Worm (Caenorhabditis elegans) whole organism, L4 larva: ENCODE data around the gene C04A11.2.
A peak's percentile ranks its signal among the peaks of the same experiment; 100 is the strongest.

Source experiments
- D1046.2 ChIP-seq: fragments of 200-800 bp; sonication (Bioruptor generic); IDR thresholded peaks from 2 replicates; pipeline ENCODE4 v1.3.6; 2022; ENCODE audit warnings: missing genetic modification characterization, missing compliant biosample characterization
- F10B5.3 ChIP-seq: sonication (generic microtip); optimal IDR thresholded peaks from 2 replicates; lab custom pipeline; 2016; ENCODE audit warnings: mild to moderate bottlenecking, missing genetic modification characterization, missing compliant biosample characterization
- F26F4.8 ChIP-seq: fragments of 200-800 bp; sonication (Bioruptor generic); conservative IDR thresholded peaks from 2 replicates; pipeline ENCODE4 v1.3.6; 2022; ENCODE audit warnings: missing genetic modification characterization, missing compliant biosample characterization
- F37D6.2 ChIP-seq: sonication (generic microtip); optimal IDR thresholded peaks from 2 replicates; lab custom pipeline; 2016; ENCODE audit warnings: mild to moderate bottlenecking, missing genetic modification characterization, missing compliant biosample characterization
- R02D3.7 ChIP-seq: fragments of 150-350 bp; sonication (generic microtip); optimal IDR thresholded peaks from 3 replicates; lab custom pipeline; 2014; ENCODE audit warnings: missing biosample characterization, missing genetic modification characterization
- Y105C5A.15 ChIP-seq: fragments of 200-800 bp; sonication (Bioruptor generic); IDR thresholded peaks from 2 replicates; pipeline ENCODE4 v1.3.6; 2022; ENCODE audit warnings: missing genetic modification characterization, missing compliant biosample characterization
- Y5F2A.4 ChIP-seq: fragments of 200-800 bp; sonication (Bioruptor generic); optimal IDR thresholded peaks from 2 replicates; lab custom pipeline; 2018; ENCODE audit warnings: mild to moderate bottlenecking, missing genetic modification characterization, missing compliant biosample characterization
- Y75B8A.6 ChIP-seq: fragments of 200-800 bp; sonication (Bioruptor generic); IDR thresholded peaks from 2 replicates; pipeline ENCODE4 v1.3.6; 2022; ENCODE audit warnings: missing genetic modification reagents, missing genetic modification characterization, missing compliant biosample characterization
- ZK337.2 ChIP-seq: fragments of 200-800 bp; sonication (Bioruptor generic); IDR thresholded peaks from 2 replicates; pipeline ENCODE4 v1.3.6; 2022; ENCODE audit warnings: missing genetic modification reagents, missing genetic modification characterization, missing compliant biosample characterization
- aha-1 ChIP-seq: fragments of 150-350 bp; peaks from one replicate; lab custom pipeline; 2014; ENCODE audit warnings: missing biosample characterization, missing genetic modification characterization
- aly-2 ChIP-seq: sonication (generic microtip); optimal IDR thresholded peaks from 2 replicates; lab custom pipeline; 2018; ENCODE audit warnings: missing biosample characterization, missing genetic modification characterization
- attf-4 ChIP-seq: sonication (generic microtip); optimal IDR thresholded peaks from 3 replicates; lab custom pipeline; 2017; ENCODE audit warnings: missing biosample characterization, missing genetic modification characterization
- ceh-20 ChIP-seq: fragments of 200-800 bp; sonication (Bioruptor generic); IDR thresholded peaks from 2 replicates; pipeline ENCODE4 v1.3.6; 2022; ENCODE audit warnings: missing genetic modification reagents, missing genetic modification characterization, missing compliant biosample characterization
- ces-1 ChIP-seq: fragments of 150-350 bp; sonication (generic microtip); optimal IDR thresholded peaks from 4 replicates; lab custom pipeline; 2014; ENCODE audit warnings: missing biosample characterization, missing genetic modification reagents, missing genetic modification characterization
- cey-2 ChIP-seq: sonication (generic microtip); optimal IDR thresholded peaks from 3 replicates; lab custom pipeline; 2017; ENCODE audit warnings: missing genetic modification characterization, mild to moderate bottlenecking, missing compliant biosample characterization, antibody characterized with exemption, borderline replicate concordance; ENCODE audit not compliant: insufficient read depth
- daf-19 ChIP-seq: fragments of 200-800 bp; sonication (Bioruptor generic); conservative IDR thresholded peaks from 2 replicates; pipeline ENCODE4 v1.3.6; 2022; ENCODE audit warnings: missing genetic modification characterization, missing compliant biosample characterization
- daf-8 ChIP-seq: fragments of 200-800 bp; sonication (Bioruptor generic); IDR thresholded peaks from 2 replicates; pipeline ENCODE4 v1.3.6; 2022; ENCODE audit warnings: missing genetic modification characterization, missing compliant biosample characterization
- dmd-6 ChIP-seq: fragments of 200-800 bp; sonication (Bioruptor generic); IDR thresholded peaks from 2 replicates; pipeline ENCODE4 v1.3.6; 2022; ENCODE audit warnings: missing genetic modification reagents, missing genetic modification characterization, missing compliant biosample characterization
- dpl-1 ChIP-seq: fragments of 150-350 bp; optimal IDR thresholded peaks from 2 replicates; lab custom pipeline; 2014; ENCODE audit warnings: missing biosample characterization, missing genetic modification reagents, missing genetic modification characterization
- fkh-10 ChIP-seq: fragments of 150-350 bp; optimal IDR thresholded peaks from 2 replicates; lab custom pipeline; 2014; ENCODE audit warnings: missing biosample characterization, missing genetic modification reagents, missing genetic modification characterization
- hif-1 ChIP-seq, 2 experiments: sonication (generic microtip); optimal IDR thresholded peaks; 2 replicates each; lab custom pipeline; 2016 to 2017; ENCODE audit warnings: missing compliant biosample characterization in 2 of 2, missing genetic modification characterization in 2 of 2, missing genetic modification reagents in 2 of 2, missing genotype in 2 of 2, mild to moderate bottlenecking in 1 of 2
- hlh-11 ChIP-seq: fragments of 200-800 bp; sonication (Bioruptor generic); optimal IDR thresholded peaks from 2 replicates; lab custom pipeline; 2018; ENCODE audit warnings: mild to moderate bottlenecking, missing genetic modification characterization, missing compliant biosample characterization
- hlh-30 ChIP-seq: sonication (generic microtip); optimal IDR thresholded peaks from 2 replicates; lab custom pipeline; 2017; ENCODE audit warnings: antibody characterized with exemption, mild to moderate bottlenecking, missing genetic modification characterization, missing compliant biosample characterization; ENCODE audit not compliant: insufficient read depth
- jun-1 ChIP-seq: fragments of 150-350 bp; optimal IDR thresholded peaks from 2 replicates; lab custom pipeline; 2014; ENCODE audit warnings: missing biosample characterization, missing genetic modification reagents, missing genetic modification characterization
- lin-1 ChIP-seq: fragments of 200-800 bp; sonication (Bioruptor generic); IDR thresholded peaks from 2 replicates; pipeline ENCODE4 v1.3.6; 2022; ENCODE audit warnings: missing genetic modification reagents, missing genetic modification characterization, missing compliant biosample characterization
- lin-15B ChIP-seq: fragments of 150-350 bp; sonication (generic microtip); optimal IDR thresholded peaks from 3 replicates; lab custom pipeline; 2014; ENCODE audit warnings: missing biosample characterization, missing genetic modification characterization
- lin-38 ChIP-seq: fragments of 200-800 bp; sonication (Bioruptor generic); IDR thresholded peaks from 2 replicates; pipeline ENCODE4 v1.3.6; 2022; ENCODE audit warnings: missing genetic modification reagents, missing genetic modification characterization, missing compliant biosample characterization
- lin-39 ChIP-seq: fragments of 150-350 bp; optimal IDR thresholded peaks from 2 replicates; lab custom pipeline; 2014; ENCODE audit warnings: missing biosample characterization, missing genetic modification reagents, missing genetic modification characterization
- lir-3 ChIP-seq: sonication (generic microtip); optimal IDR thresholded peaks from 2 replicates; lab custom pipeline; 2016; ENCODE audit warnings: mild to moderate bottlenecking, missing genetic modification characterization, missing compliant biosample characterization
- lsy-2 ChIP-seq, 2 experiments: fragments of 150-350 bp in 1 of 2; sonication (generic microtip) in 1 of 2; optimal IDR thresholded peaks; 2 replicates each; lab custom pipeline; 2014 to 2017; ENCODE audit warnings: missing biosample characterization in 2 of 2, missing genetic modification characterization in 2 of 2
- mdl-1 ChIP-seq, 2 experiments: fragments of 150-350 bp in 1 of 2; sonication (generic microtip) in 1 of 2; optimal IDR thresholded peaks; 2 replicates each; lab custom pipeline; 2014 to 2017; ENCODE audit warnings: missing biosample characterization in 2 of 2, missing genetic modification characterization in 2 of 2
- nhr-10 ChIP-seq: fragments of 150-350 bp; optimal IDR thresholded peaks from 2 replicates; lab custom pipeline; 2014; ENCODE audit warnings: missing biosample characterization, missing genetic modification characterization
- nhr-28 ChIP-seq: fragments of 150-350 bp; optimal IDR thresholded peaks from 2 replicates; lab custom pipeline; 2014; ENCODE audit warnings: missing biosample characterization, missing genetic modification characterization
- nhr-41 ChIP-seq: fragments of 200-800 bp; sonication (Bioruptor generic); IDR thresholded peaks from 2 replicates; pipeline ENCODE4 v1.3.6; 2022; ENCODE audit warnings: missing genetic modification reagents, missing genetic modification characterization, missing compliant biosample characterization
- nhr-42 ChIP-seq: fragments of 200-800 bp; sonication (Bioruptor generic); IDR thresholded peaks from 2 replicates; pipeline ENCODE4 v1.3.6; 2022; ENCODE audit warnings: missing genetic modification characterization, missing compliant biosample characterization
- nhr-48 ChIP-seq: sonication (generic microtip); optimal IDR thresholded peaks from 2 replicates; lab custom pipeline; 2016; ENCODE audit warnings: mild to moderate bottlenecking, missing genetic modification characterization, missing compliant biosample characterization
- nhr-76 ChIP-seq: fragments of 150-350 bp; optimal IDR thresholded peaks from 2 replicates; lab custom pipeline; 2014; ENCODE audit warnings: missing biosample characterization, missing genetic modification characterization
- php-3 ChIP-seq: fragments of 200-800 bp; sonication (Bioruptor generic); IDR thresholded peaks from 2 replicates; pipeline ENCODE4 v1.3.6; 2022; ENCODE audit warnings: missing genetic modification reagents, missing genetic modification characterization, missing compliant biosample characterization
- pqm-1 ChIP-seq: sonication (generic microtip); optimal IDR thresholded peaks from 2 replicates; lab custom pipeline; 2017; ENCODE audit warnings: missing biosample characterization, missing genetic modification characterization
- saeg-2 ChIP-seq: fragments of 200-800 bp; sonication (Bioruptor generic); IDR thresholded peaks from 2 replicates; pipeline ENCODE4 v1.3.6; 2022; ENCODE audit warnings: missing genetic modification reagents, missing genetic modification characterization, missing compliant biosample characterization
- sdz-12 ChIP-seq: fragments of 200-800 bp; sonication (Bioruptor generic); optimal IDR thresholded peaks from 2 replicates; lab custom pipeline; 2018; ENCODE audit warnings: mild to moderate bottlenecking, missing genetic modification characterization, missing compliant biosample characterization
- snpc-4 ChIP-seq: fragments of 150-350 bp; optimal IDR thresholded peaks from 2 replicates; lab custom pipeline; 2014; ENCODE audit warnings: missing biosample characterization, missing genetic modification characterization
- spr-1 ChIP-seq: sonication (generic microtip); optimal IDR thresholded peaks from 2 replicates; lab custom pipeline; 2016; ENCODE audit warnings: mild to moderate bottlenecking, missing genetic modification characterization, missing compliant biosample characterization
- spr-3 ChIP-seq: fragments of 200-800 bp; sonication (Bioruptor generic); optimal IDR thresholded peaks from 2 replicates; lab custom pipeline; 2018; ENCODE audit warnings: mild to moderate bottlenecking, missing genetic modification characterization, missing compliant biosample characterization
- tag-97 ChIP-seq: fragments of 200-800 bp; sonication (Bioruptor generic); IDR thresholded peaks from 2 replicates; pipeline ENCODE4 v1.3.6; 2022; ENCODE audit warnings: missing genetic modification characterization, missing compliant biosample characterization
- unc-130 ChIP-seq: sonication (generic microtip); optimal IDR thresholded peaks from 2 replicates; lab custom pipeline; 2016; ENCODE audit warnings: missing genetic modification reagents, missing genetic modification characterization, missing compliant biosample characterization
- vab-7 ChIP-seq: fragments of 200-800 bp; sonication (Bioruptor generic); IDR thresholded peaks from 2 replicates; pipeline ENCODE4 v1.3.6; 2022; ENCODE audit warnings: missing genetic modification reagents, missing genetic modification characterization, missing compliant biosample characterization
- zag-1 ChIP-seq: fragments of 150-350 bp; optimal IDR thresholded peaks from 2 replicates; lab custom pipeline; 2014; ENCODE audit warnings: missing biosample characterization, missing genetic modification characterization
- zfp-2 ChIP-seq: sonication (generic microtip); optimal IDR thresholded peaks from 2 replicates; lab custom pipeline; 2016; ENCODE audit warnings: mild to moderate bottlenecking, missing genetic modification characterization, missing compliant biosample characterization
- zfp-3 ChIP-seq: fragments of 200-800 bp; sonication (Bioruptor generic); conservative IDR thresholded peaks from 2 replicates; pipeline ENCODE4 v1.3.6; 2022; ENCODE audit warnings: missing genetic modification reagents, missing genetic modification characterization, missing compliant biosample characterization
- zip-11 ChIP-seq: fragments of 200-800 bp; sonication (Bioruptor generic); IDR thresholded peaks from 2 replicates; pipeline ENCODE4 v1.3.6; 2022; ENCODE audit warnings: missing genetic modification characterization, missing compliant biosample characterization
- ztf-7 ChIP-seq: fragments of 150-350 bp; optimal IDR thresholded peaks from 2 replicates; lab custom pipeline; 2014; ENCODE audit warnings: missing biosample characterization, missing genetic modification characterization

C04A11.2 gene

ce11 chrX:13687111-13687512 is 18.5 kb upstream of the C04A11.2 start:
- TF ChIP-seq zip-11 (GFP tag; lab: Robert Waterston, UW): no peak
- TF ChIP-seq zfp-3 (GFP tag; lab: Robert Waterston, UW): no peak
- TF ChIP-seq dmd-6: peak; percentile 55
- no peak for TF ChIP-seq tag-97 (GFP tag; lab: Robert Waterston, UW)
- TF ChIP-seq spr-1: peak; percentile 44
- TF ChIP-seq ZK337.2 (GFP tag; lab: Robert Waterston, UW): no peak
- TF ChIP-seq mdl-1 (tag; optimal IDR thresholded peaks at IDR 0.05; lab: Kevin White, UChicago): peak in 1 of 2 experiments; percentile 68
- TF ChIP-seq fkh-10 (GFP tag; lab: Kevin White, UChicago): peak; percentile 14
- TF ChIP-seq php-3 (GFP tag; lab: Robert Waterston, UW): no peak
- peak; percentile 7 for TF ChIP-seq zag-1 (tag; lab: Kevin White, UChicago)
- no peak for TF ChIP-seq lin-1 (GFP tag; lab: Robert Waterston, UW)
- no peak for TF ChIP-seq attf-4 (tag; lab: Kevin White, UChicago)
- TF ChIP-seq lsy-2 (tag; optimal IDR thresholded peaks at IDR 0.05; lab: Kevin White, UChicago): peak in 1 of 2 experiments; percentile 43
- TF ChIP-seq dpl-1 (GFP tag; lab: Kevin White, UChicago): no peak
- peak; percentile 6 for TF ChIP-seq jun-1 (tag; lab: Kevin White, UChicago)
- TF ChIP-seq pqm-1: no peak
- no peak for TF ChIP-seq nhr-41
- TF ChIP-seq aha-1: peak; percentile 96
- TF ChIP-seq daf-19: no peak
- TF ChIP-seq zfp-2 (tag; lab: Kevin White, UChicago): no peak
- TF ChIP-seq ceh-20 (GFP tag; lab: Robert Waterston, UW): no peak
- peak; percentile 59 for TF ChIP-seq F10B5.3 (tag; lab: Kevin White, UChicago)
- peak; percentile 58 for TF ChIP-seq hlh-30 (tag; lab: Kevin White, UChicago)
- TF ChIP-seq snpc-4 (tag; lab: Kevin White, UChicago): no peak
- no peak for TF ChIP-seq Y75B8A.6
- peak; percentile 43 for TF ChIP-seq F37D6.2 (tag; lab: Kevin White, UChicago)
- peak; percentile 10 for TF ChIP-seq nhr-28 (tag; lab: Kevin White, UChicago)
- no peak for TF ChIP-seq sdz-12 (GFP tag; lab: Kevin White, UChicago)
- TF ChIP-seq hlh-11: peak; percentile 73
- no peak for TF ChIP-seq lir-3 (tag; lab: Kevin White, UChicago)
- no peak for TF ChIP-seq nhr-42 (GFP tag; lab: Robert Waterston, UW)
- no peak for TF ChIP-seq saeg-2
- no peak for TF ChIP-seq nhr-48 (tag; lab: Kevin White, UChicago)
- TF ChIP-seq R02D3.7 (tag; lab: Kevin White, UChicago): no peak
- TF ChIP-seq lin-15B (tag; lab: Kevin White, UChicago): no peak
- TF ChIP-seq spr-3: no peak
- peak in 1 of 2 experiments; percentile 17 for TF ChIP-seq hif-1 (tag; optimal IDR thresholded peaks at IDR 0.05; lab: Kevin White, UChicago)
- TF ChIP-seq lin-38: no peak
- no peak for TF ChIP-seq lin-39 (tag; lab: Kevin White, UChicago)
- no peak for TF ChIP-seq Y105C5A.15 (GFP tag; lab: Robert Waterston, UW)
- TF ChIP-seq ces-1 (GFP tag; lab: Kevin White, UChicago): no peak
- no peak for TF ChIP-seq F26F4.8 (GFP tag; lab: Robert Waterston, UW)
- no peak for TF ChIP-seq unc-130 (GFP tag; lab: Kevin White, UChicago)
- no peak for TF ChIP-seq D1046.2 (GFP tag; lab: Robert Waterston, UW)
- TF ChIP-seq vab-7: no peak
- TF ChIP-seq ztf-7 (tag; lab: Kevin White, UChicago): no peak
- no peak for TF ChIP-seq cey-2 (tag; lab: Kevin White, UChicago)
- no peak for TF ChIP-seq daf-8
- no peak for TF ChIP-seq nhr-10
- TF ChIP-seq Y5F2A.4 (GFP tag; lab: Kevin White, UChicago): no peak
- TF ChIP-seq aly-2: no peak
- TF ChIP-seq nhr-76 (tag; lab: Kevin White, UChicago): no peak
